Worm (Caenorhabditis elegans) whole organism, midembryonic: ENCODE data around the gene cyp-14A5.

ENCODE experiments used
- T22C8.4 ChIP-seq: fragments of 200-800 bp; sonication (Bioruptor generic); IDR thresholded peaks from 2 replicates; pipeline ENCODE4 v1.3.6; 2022; ENCODE audit warnings: missing genetic modification characterization, missing compliant biosample characterization
- cog-1 ChIP-seq: sonication (generic microtip); optimal IDR thresholded peaks from 2 replicates; lab custom pipeline; 2016; ENCODE audit warnings: missing genetic modification characterization, missing compliant biosample characterization
- flt-1 ChIP-seq: fragments of 200-800 bp; sonication (Bioruptor generic); IDR thresholded peaks from 2 replicates; pipeline ENCODE4 v1.3.6; 2022; ENCODE audit warnings: missing genetic modification characterization, missing compliant biosample characterization
- klf-2 ChIP-seq: fragments of 200-800 bp; sonication (Bioruptor generic); conservative IDR thresholded peaks from 2 replicates; pipeline ENCODE4 v1.3.6; 2022; ENCODE audit warnings: missing genetic modification reagents, missing genetic modification characterization, missing compliant biosample characterization
- ref-1 ChIP-seq: fragments of 200-800 bp; sonication (Bioruptor generic); conservative IDR thresholded peaks from 2 replicates; pipeline ENCODE4 v1.3.6; 2022; ENCODE audit warnings: missing genetic modification reagents, missing genetic modification characterization, missing compliant biosample characterization
- ztf-23 ChIP-seq: fragments of 200-800 bp; sonication (Bioruptor generic); IDR thresholded peaks from 2 replicates; pipeline ENCODE4 v1.3.6; 2022; ENCODE audit warnings: missing genetic modification reagents, missing genetic modification characterization, missing compliant biosample characterization
- ztf-29 ChIP-seq: fragments of 200-800 bp; sonication (Bioruptor generic); IDR thresholded peaks from 2 replicates; pipeline ENCODE4 v1.3.6; 2022; ENCODE audit warnings: missing genetic modification reagents, missing genetic modification characterization, missing compliant biosample characterization

ce11 chrV:5405053-5405452 is 18.0 kb downstream of the cyp-14A5 start, which contains the start of gene dmsr-7:
- no peak for TF ChIP-seq cog-1 (tag; lab: Kevin White, UChicago)
- no peak for TF ChIP-seq T22C8.4 (GFP tag; lab: Robert Waterston, UW)
- no peak for TF ChIP-seq flt-1 (GFP tag; lab: Robert Waterston, UW)
- no peak for TF ChIP-seq klf-2 (GFP tag; lab: Robert Waterston, UW)
- TF ChIP-seq ztf-23 (GFP tag; lab: Robert Waterston, UW) = no peak
- no peak for TF ChIP-seq ref-1 (GFP tag; lab: Robert Waterston, UW)
- no peak for TF ChIP-seq ztf-29 (GFP tag; lab: Robert Waterston, UW)
